Worm (Caenorhabditis elegans): ENCODE results near the gene glb-6.

Gene glb-6

ce11 chrV:5584293-5584776, 14.0 kb upstream of the glb-6 start, which contains the start of gene pas-6:
TSS of gene pas-6 (minus strand) at chrV:5584343.
- TF ChIP-seq skn-1 (tag; optimal IDR thresholded peaks at IDR 0.05) (peak; percentile 64), nhr-11 (tag; optimal IDR thresholded peaks at IDR 0.05) (no peak), ceh-16 (tag; optimal IDR thresholded peaks at IDR 0.05) (no peak), nhr-25 (tag; optimal IDR thresholded peaks at IDR 0.05) (no peak), elt-3 (tag; optimal IDR thresholded peaks at IDR 0.05) (no peak), sem-4 (tag; optimal IDR thresholded peaks at IDR 0.05) (no peak), egl-27 (tag; optimal IDR thresholded peaks at IDR 0.05) (no peak), ztf-4 (tag; optimal IDR thresholded peaks at IDR 0.05) (no peak), alr-1 (tag; optimal IDR thresholded peaks at IDR 0.05) (no peak), fos-1 (tag; optimal IDR thresholded peaks at IDR 0.05) (no peak), nhr-129 (tag; optimal IDR thresholded peaks at IDR 0.05) (peak; percentile 62), mab-5 (tag; optimal IDR thresholded peaks at IDR 0.05) (no peak), lin-13 (GFP tag; optimal IDR thresholded peaks at IDR 0.05) (no peak), gmeb-1 (tag; optimal IDR thresholded peaks at IDR 0.05) (peak; percentile 2), ztf-11 (tag; optimal IDR thresholded peaks at IDR 0.05) (no peak), elt-1 (tag; optimal IDR thresholded peaks at IDR 0.05) (no peak), ceh-82 (tag; optimal IDR thresholded peaks at IDR 0.05) (no peak), peb-1 (tag; optimal IDR thresholded peaks at IDR 0.05) (no peak), sma-9 (GFP tag; optimal IDR thresholded peaks at IDR 0.05) (no peak), sma-9 (tag; optimal IDR thresholded peaks at IDR 0.05) (no peak), snpc-4 (tag; optimal IDR thresholded peaks at IDR 0.05) (no peak), C34F6.9 (tag; optimal IDR thresholded peaks at IDR 0.05) (peak; percentile 49), R02D3.7 (tag; optimal IDR thresholded peaks at IDR 0.05) (no peak), unc-39 (tag; optimal IDR thresholded peaks at IDR 0.05) (no peak), lsy-2 (tag; optimal IDR thresholded peaks at IDR 0.05) (peak; percentile 88 to 98), nhr-21 (tag; optimal IDR thresholded peaks at IDR 0.05) (no peak), ZK546.5 (tag; optimal IDR thresholded peaks at IDR 0.05) (no peak), mdl-1 (tag; optimal IDR thresholded peaks at IDR 0.05) (no peak), crh-2 (tag; optimal IDR thresholded peaks at IDR 0.05) (peak; percentile 1), mbf-1 (tag; optimal IDR thresholded peaks at IDR 0.05) (no peak), unc-55 (GFP tag; optimal IDR thresholded peaks at IDR 0.05) (peak; percentile 62)

DNA sequence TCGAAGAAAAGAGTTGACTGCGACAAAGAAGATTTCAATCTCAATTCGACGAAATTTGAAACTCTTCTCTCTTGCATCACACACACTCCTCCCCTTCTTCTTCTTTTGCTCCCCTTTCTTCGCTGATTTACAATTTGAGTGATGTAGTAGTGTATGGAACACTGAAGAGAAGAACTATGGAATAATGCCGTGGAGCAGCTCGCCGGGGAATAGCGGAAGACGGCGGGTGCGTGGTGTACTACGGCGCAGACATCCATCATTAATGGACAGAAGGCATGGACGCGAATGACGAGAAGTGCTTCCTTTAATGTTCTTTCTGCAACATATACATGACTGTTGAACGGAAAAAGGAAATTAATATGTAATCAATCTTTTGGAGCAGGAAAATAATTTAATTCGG, 12.5 kb upstream of the glb-6 start:
- TF ChIP-seq nhr-6 (tag; optimal IDR thresholded peaks at IDR 0.05) = no peak
- TF ChIP-seq crh-2 (tag; optimal IDR thresholded peaks at IDR 0.05) = no peak
- TF ChIP-seq mab-5 (tag; optimal IDR thresholded peaks at IDR 0.05) = peak; percentile 55
- no peak for TF ChIP-seq nhr-12 (tag; optimal IDR thresholded peaks at IDR 0.05)
- no peak for TF ChIP-seq skn-1 (tag; optimal IDR thresholded peaks at IDR 0.05)
- no peak for TF ChIP-seq nhr-77 (tag; optimal IDR thresholded peaks at IDR 0.05)
- TF ChIP-seq F13H6.1 (tag; optimal IDR thresholded peaks at IDR 0.05) = no peak
- TF ChIP-seq ztf-4 (tag; optimal IDR thresholded peaks at IDR 0.05) = peak; percentile 5
- TF ChIP-seq ama-1 (optimal IDR thresholded peaks at IDR 0.05) = peak; percentile 66
- TF ChIP-seq unc-55 (GFP tag; optimal IDR thresholded peaks at IDR 0.05) = peak; percentile 16
- TF ChIP-seq alr-1 (tag; optimal IDR thresholded peaks at IDR 0.05) = no peak
- no peak for TF ChIP-seq dmd-4 (tag; optimal IDR thresholded peaks at IDR 0.05)
- TF ChIP-seq zag-1 (tag; optimal IDR thresholded peaks at IDR 0.05) = peak; percentile 57
- TF ChIP-seq lin-13 (GFP tag; optimal IDR thresholded peaks at IDR 0.05) = peak; percentile 24
- TF ChIP-seq ztf-11 (tag; optimal IDR thresholded peaks at IDR 0.05) = no peak
- TF ChIP-seq lsy-2 (tag; optimal IDR thresholded peaks at IDR 0.05) = peak in 1 of 2 experiments; percentile 9

DNA sequence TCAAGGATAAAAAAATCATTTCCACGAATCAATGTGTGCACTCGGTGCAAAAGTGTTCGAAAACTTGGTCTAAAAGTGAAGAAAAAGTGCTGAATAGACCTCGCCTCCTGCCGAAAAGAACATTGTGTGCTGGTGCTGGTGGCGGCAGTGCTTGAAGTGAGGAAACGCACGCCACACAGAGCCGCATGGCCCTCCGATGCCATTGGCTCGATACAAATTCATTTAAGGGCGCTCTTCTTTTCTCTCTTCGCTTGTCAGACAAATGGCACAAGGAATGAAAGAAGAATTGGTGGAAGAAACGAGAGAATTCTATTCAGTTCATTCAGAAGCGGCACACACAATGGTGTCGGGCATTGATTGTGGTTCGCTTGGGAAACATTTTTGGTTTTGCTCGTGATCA, 12.0 kb upstream of the glb-6 start:
- TF ChIP-seq nhr-23 (tag; optimal IDR thresholded peaks at IDR 0.05) (no peak), crh-2 (tag; optimal IDR thresholded peaks at IDR 0.05) (no peak), Y55F3AM.14 (GFP tag; optimal IDR thresholded peaks at IDR 0.05) (no peak), nhr-12 (tag; optimal IDR thresholded peaks at IDR 0.05) (no peak), nhr-237 (tag; optimal IDR thresholded peaks at IDR 0.05) (no peak), elt-3 (tag; optimal IDR thresholded peaks at IDR 0.05) (no peak), sma-3 (GFP tag; optimal IDR thresholded peaks at IDR 0.05) (no peak), sem-4 (tag; optimal IDR thresholded peaks at IDR 0.05) (no peak), unc-39 (tag; optimal IDR thresholded peaks at IDR 0.05) (no peak), dmd-4 (tag; optimal IDR thresholded peaks at IDR 0.05) (no peak), snpc-4 (tag; optimal IDR thresholded peaks at IDR 0.05) (no peak), elt-1 (tag; optimal IDR thresholded peaks at IDR 0.05) (no peak), nhr-129 (tag; optimal IDR thresholded peaks at IDR 0.05) (no peak), nhr-25 (tag; optimal IDR thresholded peaks at IDR 0.05) (no peak), nhr-10 (tag; optimal IDR thresholded peaks at IDR 0.05) (no peak), skn-1 (tag; optimal IDR thresholded peaks at IDR 0.05) (no peak), nhr-11 (tag; optimal IDR thresholded peaks at IDR 0.05) (no peak), F13H6.1 (tag; optimal IDR thresholded peaks at IDR 0.05) (no peak)

Data from whole organism, L2 larva.